Fruit fly (Drosophila melanogaster) whole organism, wandering third instar larva: ENCODE data around the gene CG4553.

Experiments
- Rel ChIP-seq, 2 experiments: fragments of 200-800 bp; sonication (Bioruptor generic) in 1 of 2; optimal IDR thresholded peaks; 2 replicates in 1 of 2; 3 replicates in 1 of 2; lab custom pipeline; 2016 to 2019; ENCODE audit warnings: mild to moderate bottlenecking in 2 of 2, missing biosample characterization in 2 of 2, missing genetic modification characterization in 2 of 2, moderate library complexity in 1 of 2
- dl ChIP-seq, 2 experiments: fragments of 175-275, 200-275 bp in 1 of 2; fragments of 200-275 bp in 1 of 2; sonication (Bioruptor generic); optimal IDR thresholded peaks; lab custom pipeline; 2018; ENCODE audit warnings: mild to moderate bottlenecking in 2 of 2, missing biosample characterization in 2 of 2, missing genetic modification characterization in 2 of 2, moderate library complexity in 2 of 2; ENCODE audit not compliant: partially characterized antibody in 2 of 2, insufficient read depth in 1 of 2
- dsf ChIP-seq: sonication (Bioruptor generic); optimal IDR thresholded peaks from 2 replicates; lab custom pipeline; 2016; ENCODE audit warnings: missing biosample characterization, missing genetic modification characterization, borderline replicate concordance
- h ChIP-seq: fragments of 200-800 bp; sonication (Bioruptor generic); optimal IDR thresholded peaks from 3 replicates; lab custom pipeline; 2016; ENCODE audit warnings: missing biosample characterization, mild to moderate bottlenecking, missing genetic modification characterization
- jim ChIP-seq: fragments of 175-275, 200-325 bp; sonication (Bioruptor generic); optimal IDR thresholded peaks from 2 replicates; lab custom pipeline; 2016; ENCODE audit warnings: missing biosample characterization, mild to moderate bottlenecking, missing genetic modification characterization
- lola ChIP-seq: fragments of >200 bp; optimal IDR thresholded peaks from 2 replicates; lab custom pipeline; 2017; ENCODE audit warnings: missing biosample characterization, missing genetic modification characterization
- psq ChIP-seq: fragments of 200-800 bp; sonication (Bioruptor generic); optimal IDR thresholded peaks from 3 replicates; lab custom pipeline; 2017; ENCODE audit warnings: missing biosample characterization, mild to moderate bottlenecking, missing genetic modification characterization, moderate library complexity
- usp ChIP-seq: fragments of >200 bp; optimal IDR thresholded peaks from 2 replicates; lab custom pipeline; 2017; ENCODE audit warnings: missing biosample characterization, missing genetic modification characterization

- TF ChIP-seq psq (GFP tag; lab: Kevin White, UChicago) (peak; percentile 99), lola (GFP tag; lab: Kevin White, UChicago) (no peak), usp (GFP tag; lab: Kevin White, UChicago) (no peak), dl (GFP tag; optimal IDR thresholded peaks at IDR 0.05; lab: Kevin White, UChicago; ENCODE audit: insufficient read depth in 1 of 2, partially characterized antibody in 2 of 2) (no peak), Rel (GFP tag; optimal IDR thresholded peaks at IDR 0.05; lab: Kevin White, UChicago) (no peak), Rel (tag; optimal IDR thresholded peaks at IDR 0.05; lab: Kevin White, UChicago) (peak; percentile 34), jim (GFP tag; lab: Kevin White, UChicago) (no peak), dsf (GFP tag; lab: Kevin White, UChicago) (no peak), h (GFP tag; lab: Kevin White, UChicago) (no peak)
Observed at dm6 chr3R:25482463-25483173, 5.9 kb upstream of the CG4553 start, which contains the start of the genes XNP, CG42488 and CG5116.
